Fruit fly (Drosophila melanogaster) Kc167 (cell line): ENCODE results near the gene Eph.

ENCODE experiments used
- Myc ChIP-seq: fragments of >200 bp; optimal IDR thresholded peaks from 2 replicates; lab custom pipeline; 2017; ENCODE audit warnings: missing external identifiers
- Sin3A ChIP-seq: fragments of >200 bp; optimal IDR thresholded peaks from 2 replicates; lab custom pipeline; 2018; ENCODE audit warnings: missing external identifiers
- h ChIP-seq: fragments of >200 bp; optimal IDR thresholded peaks from 3 replicates; lab custom pipeline; 2018; ENCODE audit warnings: missing external identifiers
- insv ChIP-seq: fragments of >200 bp; optimal IDR thresholded peaks from 3 replicates; lab custom pipeline; 2018; ENCODE audit warnings: missing external identifiers
- psq ChIP-seq: fragments of >200 bp; optimal IDR thresholded peaks from 2 replicates; lab custom pipeline; 2017; ENCODE audit warnings: missing external identifiers
- ttk ChIP-seq: sonication (Bioruptor generic); optimal IDR thresholded peaks from 2 replicates; lab custom pipeline; 2017; ENCODE audit warnings: missing external identifiers

Gene Eph

dm6 chr4:610398-611319 lies at the start of gene Eph:
Eph (plus strand) TSS chr4:610684.
- no peak for TF ChIP-seq ttk (lab: Kevin White, UChicago)
- no peak for TF ChIP-seq Sin3A (lab: Kevin White, UChicago)
- no peak for TF ChIP-seq insv (lab: Kevin White, UChicago)
- TF ChIP-seq Myc: no peak
- TF ChIP-seq psq (lab: Kevin White, UChicago): no peak
- no peak for TF ChIP-seq h (lab: Kevin White, UChicago)

dm6 chr4:567285-567684 lies 43.2 kb upstream of the Eph start:
- TF ChIP-seq Sin3A (lab: Kevin White, UChicago) (no peak), ttk (lab: Kevin White, UChicago) (no peak), insv (lab: Kevin White, UChicago) (no peak), Myc (no peak), psq (lab: Kevin White, UChicago) (no peak), h (lab: Kevin White, UChicago) (no peak)

dm6 chr4:570404-571302 lies 39.8 kb upstream of the Eph start:
- TF ChIP-seq ttk (lab: Kevin White, UChicago) (no peak), Myc (no peak), psq (lab: Kevin White, UChicago) (no peak), Sin3A (lab: Kevin White, UChicago) (no peak), h (lab: Kevin White, UChicago) (no peak), insv (lab: Kevin White, UChicago) (no peak)

dm6 chr4:571504-572268 lies 38.8 kb upstream of the Eph start, which contains the start of the genes ND-49 and Ephrin:
ND-49 (minus strand) TSS chr4:571554.
Ephrin (plus strand) TSS chr4:571755.
- TF ChIP-seq h (lab: Kevin White, UChicago) (no peak), Sin3A (lab: Kevin White, UChicago) (no peak), ttk (lab: Kevin White, UChicago) (no peak)

dm6 chr4:576439-576838 lies 34.0 kb upstream of the Eph start:
- TF ChIP-seq ttk (lab: Kevin White, UChicago) (no peak), insv (lab: Kevin White, UChicago) (no peak), Sin3A (lab: Kevin White, UChicago) (no peak), Myc (no peak), psq (lab: Kevin White, UChicago) (no peak), h (lab: Kevin White, UChicago) (no peak)

- TF ChIP-seq Myc (no peak), psq (lab: Kevin White, UChicago) (no peak), ttk (lab: Kevin White, UChicago) (no peak), insv (lab: Kevin White, UChicago) (no peak), Sin3A (lab: Kevin White, UChicago) (no peak), h (lab: Kevin White, UChicago) (no peak)
These were observed 27.6 kb upstream of the Eph start, which contains the start of gene CG1909 for dm6 chr4:582836-583235. CG1909 (plus strand) TSS chr4:583108.

dm6 chr4:588514-588913 lies 22.0 kb upstream of the Eph start:
- TF ChIP-seq psq (lab: Kevin White, UChicago) (no peak), insv (lab: Kevin White, UChicago) (no peak), h (lab: Kevin White, UChicago) (no peak), Myc (no peak), ttk (lab: Kevin White, UChicago) (no peak), Sin3A (lab: Kevin White, UChicago) (no peak)

dm6 chr4:607498-607897 lies 3.0 kb upstream of the Eph start, which contains the start of gene onecut:
onecut (minus strand) TSS chr4:607649.
- TF ChIP-seq ttk (lab: Kevin White, UChicago) (no peak), psq (lab: Kevin White, UChicago) (no peak), h (lab: Kevin White, UChicago) (no peak), Sin3A (lab: Kevin White, UChicago) (no peak), Myc (no peak)

dm6 chr4:625898-626644 lies 15.6 kb downstream of the Eph start, which contains the start of gene mav:
mav (minus strand) TSS chr4:626031.
- TF ChIP-seq Sin3A (lab: Kevin White, UChicago) (no peak), psq (lab: Kevin White, UChicago) (no peak), h (lab: Kevin White, UChicago) (no peak), insv (lab: Kevin White, UChicago) (no peak), Myc (no peak), ttk (lab: Kevin White, UChicago) (no peak)

dm6 chr4:629391-629790 lies 18.9 kb downstream of the Eph start, which contains the start of gene Gat:
Gat (plus strand) TSS chr4:629691.
- no peak for TF ChIP-seq insv (lab: Kevin White, UChicago)
- no peak for TF ChIP-seq h (lab: Kevin White, UChicago)
- TF ChIP-seq ttk (lab: Kevin White, UChicago): no peak
- no peak for TF ChIP-seq Sin3A (lab: Kevin White, UChicago)
- TF ChIP-seq psq (lab: Kevin White, UChicago): no peak
